Worm (Caenorhabditis elegans) whole organism, early embryonic: ENCODE results near the gene F40F9.10.

Experiments used
- B0310.2 ChIP-seq: sonication (generic microtip); optimal IDR thresholded peaks from 2 replicates; lab custom pipeline; 2016; ENCODE audit warnings: mild to moderate bottlenecking, missing genetic modification characterization, missing compliant biosample characterization
- F13C5.2 ChIP-seq: sonication (generic microtip); optimal IDR thresholded peaks from 2 replicates; lab custom pipeline; 2017; ENCODE audit warnings: mild to moderate bottlenecking, missing genetic modification characterization, inconsistent platforms, missing compliant biosample characterization
- aly-1 ChIP-seq: sonication (generic microtip); optimal IDR thresholded peaks from 2 replicates; lab custom pipeline; 2016; ENCODE audit warnings: missing genetic modification characterization, missing compliant biosample characterization
- ama-1 ChIP-seq: fragments of 150-350 bp; optimal IDR thresholded peaks from 2 replicates; lab custom pipeline; 2014
- ceh-13 ChIP-seq: fragments of 200-800 bp; sonication (Bioruptor generic); optimal IDR thresholded peaks from 2 replicates; lab custom pipeline; 2018; ENCODE audit warnings: mild to moderate bottlenecking, missing genetic modification characterization, missing compliant biosample characterization
- ceh-36 ChIP-seq: sonication (generic microtip); optimal IDR thresholded peaks from 2 replicates; lab custom pipeline; 2016; ENCODE audit warnings: missing genetic modification characterization, inconsistent platforms, missing compliant biosample characterization
- ets-7 ChIP-seq: sonication (generic microtip); optimal IDR thresholded peaks from 2 replicates; lab custom pipeline; 2016; ENCODE audit warnings: missing genotype, missing genetic modification characterization, missing compliant biosample characterization
- flt-1 ChIP-seq: fragments of 200-800 bp; sonication (Bioruptor generic); IDR thresholded peaks from 2 replicates; pipeline ENCODE4 v1.3.6; 2022; ENCODE audit warnings: missing genetic modification characterization, missing compliant biosample characterization
- hmbx-1 ChIP-seq: sonication (generic microtip); optimal IDR thresholded peaks from 2 replicates; lab custom pipeline; 2016; ENCODE audit warnings: mild to moderate bottlenecking, missing genetic modification characterization, missing compliant biosample characterization
- hmg-4 ChIP-seq: fragments of 200-800 bp; sonication (Bioruptor generic); optimal IDR thresholded peaks from 2 replicates; lab custom pipeline; 2018; ENCODE audit warnings: mild to moderate bottlenecking, missing genetic modification characterization, missing compliant biosample characterization
- hnd-1 ChIP-seq: sonication (generic microtip); optimal IDR thresholded peaks from 2 replicates; lab custom pipeline; 2016; ENCODE audit warnings: missing genetic modification characterization, missing compliant biosample characterization
- pes-1 ChIP-seq: fragments of 200-800 bp; sonication (Bioruptor generic); IDR thresholded peaks from 2 replicates; pipeline ENCODE4 v1.3.6; 2022; ENCODE audit warnings: missing genetic modification reagents, missing genetic modification characterization, missing compliant biosample characterization
- scrt-1 ChIP-seq: fragments of 200-800 bp; sonication (Bioruptor generic); IDR thresholded peaks from 2 replicates; pipeline ENCODE4 v1.3.6; 2022; ENCODE audit warnings: missing genetic modification characterization, missing compliant biosample characterization
- sea-1 ChIP-seq: fragments of 200-800 bp; sonication (Bioruptor generic); conservative IDR thresholded peaks from 2 replicates; pipeline ENCODE4 v1.3.6; 2022; ENCODE audit warnings: missing genetic modification characterization, missing compliant biosample characterization
- tbx-11 ChIP-seq: fragments of 200-800 bp; sonication (Bioruptor generic); IDR thresholded peaks from 2 replicates; pipeline ENCODE4 v1.3.6; 2022; ENCODE audit warnings: missing genetic modification characterization, missing compliant biosample characterization
- tbx-37 ChIP-seq: fragments of 200-800 bp; sonication (Bioruptor generic); conservative IDR thresholded peaks from 2 replicates; pipeline ENCODE4 v1.3.6; 2022; ENCODE audit warnings: missing genetic modification reagents, missing genetic modification characterization, missing compliant biosample characterization
- tra-4 ChIP-seq: sonication (generic microtip); optimal IDR thresholded peaks from 2 replicates; lab custom pipeline; 2017; ENCODE audit warnings: missing genetic modification characterization, missing compliant biosample characterization

F40F9.10 gene

DNA sequence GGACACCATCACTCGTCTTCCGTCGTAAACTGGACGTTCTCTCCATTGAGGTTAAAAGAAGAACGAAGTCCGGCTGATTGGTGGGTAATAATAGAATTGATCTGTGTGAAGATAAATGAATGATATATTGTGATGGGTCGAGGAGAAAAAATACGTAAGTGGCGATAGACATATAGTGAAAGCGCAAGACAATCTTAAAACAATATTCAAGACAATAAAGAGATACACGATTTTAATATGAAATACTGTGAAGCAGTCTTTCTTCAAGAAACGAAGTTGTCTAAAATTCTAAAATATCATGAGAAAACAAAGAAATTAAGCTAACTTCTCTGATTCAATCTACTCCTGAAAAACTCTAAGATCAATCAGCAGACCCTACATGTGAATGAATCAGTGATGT lies at the start of gene F40F9.10:
Gene F40F9.10 (minus strand): TSS at position 101 of the 400 bp plus-strand sequence.
- TF ChIP-seq tbx-11 (GFP tag; lab: Robert Waterston, UW), result no peak
- no peak for TF ChIP-seq B0310.2 (tag; lab: Kevin White, UChicago)
- no peak for TF ChIP-seq sea-1 (GFP tag; lab: Robert Waterston, UW)
- TF ChIP-seq tbx-37 (GFP tag; lab: Robert Waterston, UW), result no peak

DNA sequence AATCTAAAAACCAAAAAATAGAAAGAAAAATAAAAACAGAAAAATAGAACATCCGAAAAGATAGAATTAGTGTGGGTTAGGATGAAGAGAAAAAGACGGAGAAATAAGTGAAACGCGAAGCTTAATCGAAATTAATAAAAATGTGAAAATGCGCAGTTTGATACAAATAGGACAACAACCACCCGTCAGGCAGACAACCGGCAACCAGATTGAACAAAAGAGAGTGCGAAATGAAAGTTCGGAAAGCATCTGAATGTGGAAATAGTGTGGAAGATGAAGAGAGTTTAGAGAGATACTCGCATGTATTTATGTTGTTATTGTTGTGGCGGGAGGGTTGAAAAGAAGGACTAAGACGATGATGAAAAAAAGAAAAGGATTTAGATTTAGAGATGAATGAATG lies 45.0 kb upstream of the F40F9.10 start:
- TF ChIP-seq hmg-4 (GFP tag; lab: Kevin White, UChicago) (no peak), ceh-36 (tag; lab: Kevin White, UChicago) (no peak), sea-1 (GFP tag; lab: Robert Waterston, UW) (no peak), tbx-11 (GFP tag; lab: Robert Waterston, UW) (no peak), ceh-13 (no peak), aly-1 (no peak), tbx-37 (GFP tag; lab: Robert Waterston, UW) (no peak), ets-7 (tag; lab: Kevin White, UChicago) (no peak), pes-1 (GFP tag; lab: Robert Waterston, UW) (no peak), hnd-1 (tag; lab: Kevin White, UChicago) (no peak), B0310.2 (tag; lab: Kevin White, UChicago) (no peak), scrt-1 (GFP tag; lab: Robert Waterston, UW) (no peak), ama-1 (no peak), tra-4 (tag; lab: Kevin White, UChicago) (no peak)

DNA sequence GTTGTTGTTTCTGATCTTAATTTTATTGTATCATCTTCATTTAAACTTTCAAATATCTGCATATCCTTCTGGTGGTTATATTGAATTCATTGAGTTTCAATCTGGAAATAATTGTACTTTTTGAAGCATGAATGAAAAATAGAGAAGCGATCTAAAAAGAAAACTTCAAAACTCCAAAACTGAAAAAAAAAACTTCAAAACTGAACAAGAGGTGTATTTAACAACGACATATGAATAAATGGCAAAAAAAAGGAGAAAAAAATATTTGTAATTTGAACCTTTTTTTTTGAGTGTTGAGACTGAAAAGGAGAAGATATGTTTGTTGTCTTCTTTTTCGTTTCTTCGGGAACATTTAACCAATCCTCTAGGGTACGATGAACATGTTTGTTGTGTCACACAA lies 44.5 kb upstream of the F40F9.10 start, which contains the start of gene F58E6.11:
Gene F58E6.11 (minus strand): TSS at position 101 of the 400 bp plus-strand sequence.
- TF ChIP-seq hmbx-1 (tag; lab: Kevin White, UChicago), result no peak
- no peak for TF ChIP-seq ceh-36 (tag; lab: Kevin White, UChicago)

DNA sequence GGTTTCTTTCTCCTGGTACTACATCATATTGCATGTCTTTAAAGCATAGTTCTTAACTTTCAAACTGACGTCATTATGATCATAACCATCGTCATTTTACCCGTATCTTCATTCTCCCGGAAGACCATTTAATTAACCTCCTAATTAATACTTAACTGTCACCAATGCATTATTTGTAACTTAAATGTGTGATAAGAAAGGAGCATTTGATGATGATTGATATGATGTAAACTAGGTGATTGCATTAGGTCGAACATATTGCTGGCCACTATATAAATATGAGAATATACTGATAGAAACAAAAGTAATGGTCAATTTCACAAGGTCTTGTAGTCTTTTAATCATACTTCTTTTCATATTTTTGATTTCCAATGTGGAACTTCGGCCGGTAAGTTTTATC lies 42.8 kb upstream of the F40F9.10 start, which contains the start of gene hrg-3:
Gene hrg-3 (plus strand): TSS at position 227 of the 400 bp plus-strand sequence.
- TF ChIP-seq scrt-1 (GFP tag; lab: Robert Waterston, UW) (no peak), F13C5.2 (no peak)

DNA sequence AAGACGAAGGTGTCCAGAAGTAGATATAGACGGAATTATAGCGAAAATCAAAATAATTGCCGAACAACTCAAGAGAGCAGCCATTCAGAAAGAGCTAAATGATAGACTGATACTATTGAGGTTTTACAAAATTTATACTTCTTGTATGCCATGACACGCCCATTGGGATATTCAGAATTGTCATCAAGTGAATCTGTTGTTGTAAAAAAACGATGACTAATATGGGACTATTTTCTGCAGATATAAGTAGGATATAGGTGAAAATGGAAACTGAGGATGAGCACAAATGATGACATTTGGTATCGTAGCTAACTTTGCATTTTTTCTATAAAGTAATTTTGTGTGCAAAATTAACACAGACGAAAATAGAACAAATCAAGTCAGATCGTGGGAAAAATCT lies 42.3 kb upstream of the F40F9.10 start, which contains the start of gene F58E6.8:
Gene F58E6.8 (minus strand): TSS at position 101 of the 400 bp plus-strand sequence.
- no peak for TF ChIP-seq B0310.2 (tag; lab: Kevin White, UChicago)
- TF ChIP-seq sea-1 (GFP tag; lab: Robert Waterston, UW), result no peak
- no peak for TF ChIP-seq tra-4 (tag; lab: Kevin White, UChicago)
- no peak for TF ChIP-seq flt-1
- TF ChIP-seq ceh-13, result no peak
- TF ChIP-seq tbx-37 (GFP tag; lab: Robert Waterston, UW), result no peak
- no peak for TF ChIP-seq hmg-4 (GFP tag; lab: Kevin White, UChicago)
- no peak for TF ChIP-seq hnd-1 (tag; lab: Kevin White, UChicago)
- no peak for TF ChIP-seq ceh-36 (tag; lab: Kevin White, UChicago)
- TF ChIP-seq hmbx-1 (tag; lab: Kevin White, UChicago), result no peak
- TF ChIP-seq scrt-1 (GFP tag; lab: Robert Waterston, UW), result no peak

DNA sequence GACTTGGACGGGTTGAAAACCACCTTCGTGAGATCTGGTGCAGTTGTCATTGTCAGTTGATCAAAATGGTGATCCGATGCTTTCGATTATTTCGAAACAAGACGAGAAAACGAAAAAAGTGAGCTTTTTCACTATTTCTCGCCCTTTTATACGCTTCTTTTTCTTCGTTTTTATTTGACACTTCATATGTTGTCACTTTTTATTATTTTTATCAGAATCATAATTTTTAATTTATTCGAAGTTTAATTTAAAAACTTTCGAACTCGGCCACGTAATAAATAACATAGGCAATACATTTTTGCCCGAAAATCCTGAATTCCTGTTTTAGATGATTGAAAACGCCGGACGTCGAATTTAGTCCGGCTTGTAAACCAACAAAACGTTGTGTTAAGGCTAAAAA lies 41.0 kb upstream of the F40F9.10 start, which contains the start of gene F58E6.5:
Gene F58E6.5 (minus strand): TSS at position 101 of the 400 bp plus-strand sequence.
- no peak for TF ChIP-seq tbx-11 (GFP tag; lab: Robert Waterston, UW)
- TF ChIP-seq flt-1, result no peak
- TF ChIP-seq ets-7 (tag; lab: Kevin White, UChicago), result no peak
- no peak for TF ChIP-seq ama-1
- TF ChIP-seq scrt-1 (GFP tag; lab: Robert Waterston, UW), result no peak
- TF ChIP-seq hmbx-1 (tag; lab: Kevin White, UChicago), result no peak
- TF ChIP-seq pes-1 (GFP tag; lab: Robert Waterston, UW), result no peak
- TF ChIP-seq ceh-13, result no peak
- TF ChIP-seq tbx-37 (GFP tag; lab: Robert Waterston, UW), result no peak
- no peak for TF ChIP-seq F13C5.2
- no peak for TF ChIP-seq hmg-4 (GFP tag; lab: Kevin White, UChicago)
- TF ChIP-seq B0310.2 (tag; lab: Kevin White, UChicago), result no peak
- no peak for TF ChIP-seq aly-1
- no peak for TF ChIP-seq ceh-36 (tag; lab: Kevin White, UChicago)
- TF ChIP-seq sea-1 (GFP tag; lab: Robert Waterston, UW), result no peak
- TF ChIP-seq hnd-1 (tag; lab: Kevin White, UChicago), result no peak
- no peak for TF ChIP-seq tra-4 (tag; lab: Kevin White, UChicago)

DNA sequence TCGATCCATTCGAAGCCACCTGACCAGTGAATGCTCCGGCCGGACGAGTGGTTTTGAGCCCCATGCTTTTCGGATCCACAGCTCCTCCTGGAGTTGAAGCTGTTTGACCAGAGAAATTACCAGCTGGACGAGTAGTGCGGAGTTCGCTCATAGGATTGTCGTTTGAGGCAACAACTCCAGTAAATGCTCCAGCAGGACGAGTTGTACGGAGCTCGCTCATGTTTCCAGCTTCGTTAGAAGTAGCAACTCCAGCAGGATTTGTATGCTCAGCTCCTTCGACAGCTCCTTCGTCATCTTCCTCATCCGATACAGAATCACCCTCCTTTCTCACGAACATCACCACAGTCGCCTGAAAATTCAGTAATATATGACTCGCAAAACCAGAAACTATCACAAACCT lies 40.1 kb upstream of the F40F9.10 start:
- TF ChIP-seq hnd-1 (tag; lab: Kevin White, UChicago), result no peak
- TF ChIP-seq flt-1, result no peak
- TF ChIP-seq F13C5.2, result no peak
- TF ChIP-seq tbx-37 (GFP tag; lab: Robert Waterston, UW), result no peak
- TF ChIP-seq tbx-11 (GFP tag; lab: Robert Waterston, UW), result no peak
- TF ChIP-seq ceh-13, result no peak
- no peak for TF ChIP-seq hmbx-1 (tag; lab: Kevin White, UChicago)

DNA sequence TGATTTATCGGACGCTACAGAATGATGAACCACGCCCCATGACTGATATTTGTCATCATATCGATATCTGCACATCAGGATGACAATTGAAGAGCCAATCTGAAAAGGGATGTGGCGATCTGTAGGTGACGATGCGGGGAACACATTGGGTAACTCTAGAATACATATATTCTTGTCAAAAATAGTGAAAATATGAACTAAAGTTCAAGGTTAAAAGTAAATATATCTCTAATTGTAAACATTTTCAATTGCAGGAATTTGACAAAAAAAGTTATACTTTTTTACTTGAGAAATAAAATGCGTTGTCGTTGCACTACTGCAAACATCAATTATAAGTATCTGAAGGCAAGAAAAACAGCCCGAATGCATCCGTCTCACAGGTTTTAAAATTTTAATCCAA lies 39.5 kb upstream of the F40F9.10 start, which contains the start of gene F58E6.6:
Gene F58E6.6 (minus strand): TSS at position 101 of the 400 bp plus-strand sequence.
- no peak for TF ChIP-seq tbx-11 (GFP tag; lab: Robert Waterston, UW)
- no peak for TF ChIP-seq hmbx-1 (tag; lab: Kevin White, UChicago)
- no peak for TF ChIP-seq hnd-1 (tag; lab: Kevin White, UChicago)
- no peak for TF ChIP-seq ama-1
- TF ChIP-seq ets-7 (tag; lab: Kevin White, UChicago), result no peak
- no peak for TF ChIP-seq F13C5.2
- no peak for TF ChIP-seq B0310.2 (tag; lab: Kevin White, UChicago)
- no peak for TF ChIP-seq sea-1 (GFP tag; lab: Robert Waterston, UW)
- no peak for TF ChIP-seq tra-4 (tag; lab: Kevin White, UChicago)
- TF ChIP-seq hmg-4 (GFP tag; lab: Kevin White, UChicago), result no peak
- no peak for TF ChIP-seq scrt-1 (GFP tag; lab: Robert Waterston, UW)
- no peak for TF ChIP-seq flt-1
